Worm (Caenorhabditis elegans): ENCODE results near the gene H38K22.6.
A peak's percentile ranks its signal among the peaks of the same experiment; 100 is the strongest.

H38K22.6 gene

ce11 chrIII:4317065-4317752 is 3.0 kb upstream of the H38K22.6 start, which contains the start of gene tag-131 (continued):
- TF ChIP-seq lin-14 (GFP tag; optimal IDR thresholded peaks at IDR 0.05) (peak; percentile 61), pag-3 (tag; optimal IDR thresholded peaks at IDR 0.05; ENCODE audit: borderline replicate concordance, insufficient read depth) (no peak), ztf-4 (tag; optimal IDR thresholded peaks at IDR 0.05) (no peak), rnt-1 (tag; optimal IDR thresholded peaks at IDR 0.05) (peak; percentile 74), lin-35 (GFP tag; optimal IDR thresholded peaks at IDR 0.05) (peak; percentile 17 to 36), sup-37 (GFP tag; optimal IDR thresholded peaks at IDR 0.05) (no peak), efl-1 (optimal IDR thresholded peaks at IDR 0.05) (peak; percentile 48 to 57), efl-1 (GFP tag; optimal IDR thresholded peaks at IDR 0.05 in 1 of 2) (no peak)

- TF ChIP-seq vab-15 (tag; optimal IDR thresholded peaks at IDR 0.05) (no peak), nhr-84 (tag; optimal IDR thresholded peaks at IDR 0.05) (no peak), nhr-11 (tag; optimal IDR thresholded peaks at IDR 0.05) (no peak), unc-130 (tag; optimal IDR thresholded peaks at IDR 0.05) (no peak), unc-30 (tag; optimal IDR thresholded peaks at IDR 0.05) (no peak), ztf-11 (tag; optimal IDR thresholded peaks at IDR 0.05) (no peak), nhr-85 (tag) (no peak), nhr-20 (tag; optimal IDR thresholded peaks at IDR 0.05) (no peak), jun-1 (tag; optimal IDR thresholded peaks at IDR 0.05) (no peak), fkh-4 (tag; optimal IDR thresholded peaks at IDR 0.05; ENCODE audit: borderline replicate concordance) (no peak), lin-15B (tag; optimal IDR thresholded peaks at IDR 0.05) (no peak), swsn-7 (tag; optimal IDR thresholded peaks at IDR 0.05) (no peak), zag-1 (tag; optimal IDR thresholded peaks at IDR 0.05) (no peak)
Observed at ce11 chrIII:4321399-4321798, 1.2 kb downstream of the H38K22.6 start, which contains the start of gene H38K22.7. Gene H38K22.7, plus strand, starts transcription at chrIII:4321699.

ce11 chrIII:4323120-4323519 is 2.9 kb downstream of the H38K22.6 start:
- TF ChIP-seq snu-23 (GFP tag; optimal IDR thresholded peaks at IDR 0.05): peak; percentile 31
- TF ChIP-seq lin-35 (GFP tag; optimal IDR thresholded peaks at IDR 0.05): peak in 1 of 2 experiments; percentile 37
- TF ChIP-seq isw-1 (GFP tag; IDR thresholded peaks at IDR 0.05): no peak
- TF ChIP-seq lsy-2 (tag; optimal IDR thresholded peaks at IDR 0.05): peak; percentile 40 to 56
- TF ChIP-seq snpc-4 (tag; optimal IDR thresholded peaks at IDR 0.05): peak; percentile 8
- TF ChIP-seq ceh-82 (tag; optimal IDR thresholded peaks at IDR 0.05): peak; percentile 11 to 40 (median 37)
- peak; percentile 30 for TF ChIP-seq unc-86 (tag; optimal IDR thresholded peaks at IDR 0.05)
- TF ChIP-seq tbx-2 (tag; optimal IDR thresholded peaks at IDR 0.05): peak; percentile 55
- peak; percentile 48 for TF ChIP-seq mep-1 (tag; optimal IDR thresholded peaks at IDR 0.05)
- TF ChIP-seq unc-130 (tag; optimal IDR thresholded peaks at IDR 0.05): no peak
- peak; percentile 60 for TF ChIP-seq rnt-1 (tag; optimal IDR thresholded peaks at IDR 0.05)
- TF ChIP-seq lin-13 (GFP tag; optimal IDR thresholded peaks at IDR 0.05): no peak
- TF ChIP-seq nhr-19 (GFP tag; conservative IDR thresholded peaks at IDR 0.05): 0 out of 2 replicates have a peak, but pooled peaks have one; percentile 10
- peak; percentile 8 for TF ChIP-seq ceh-8 (GFP tag; optimal IDR thresholded peaks at IDR 0.05)
- no peak for TF ChIP-seq zag-1 (tag; optimal IDR thresholded peaks at IDR 0.05)
- TF ChIP-seq nhr-47 (tag; optimal IDR thresholded peaks at IDR 0.05): peak; percentile 34
- TF ChIP-seq fkh-8 (tag; optimal IDR thresholded peaks at IDR 0.05): peak; percentile 36
- TF ChIP-seq ztf-4 (tag; optimal IDR thresholded peaks at IDR 0.05): no peak
- TF ChIP-seq efl-1 (optimal IDR thresholded peaks at IDR 0.05): peak; percentile 50 to 55
- TF ChIP-seq efl-1 (GFP tag; optimal IDR thresholded peaks at IDR 0.05 in 1 of 2): peak; percentile 29 to 77
- peak; percentile 2 for TF ChIP-seq F16B12.6 (tag; optimal IDR thresholded peaks at IDR 0.05)
- TF ChIP-seq nhr-20 (tag; optimal IDR thresholded peaks at IDR 0.05): peak; percentile 13
- TF ChIP-seq blmp-1 (tag; optimal IDR thresholded peaks at IDR 0.05): no peak
- TF ChIP-seq lin-14 (GFP tag; optimal IDR thresholded peaks at IDR 0.05): peak; percentile 93
- TF ChIP-seq nhr-85 (tag): no peak
- TF ChIP-seq dsc-1 (tag; optimal IDR thresholded peaks at IDR 0.05): peak; percentile 61
- TF ChIP-seq nhr-11 (tag; optimal IDR thresholded peaks at IDR 0.05): no peak
- TF ChIP-seq tlp-1 (tag; optimal IDR thresholded peaks at IDR 0.05): no peak
- peak; percentile 13 for TF ChIP-seq skn-1 (tag; optimal IDR thresholded peaks at IDR 0.05)
- TF ChIP-seq pag-3 (tag; optimal IDR thresholded peaks at IDR 0.05; ENCODE audit: borderline replicate concordance, insufficient read depth): no peak
- peak; percentile 40 for TF ChIP-seq swsn-7 (tag; optimal IDR thresholded peaks at IDR 0.05)
- peak; percentile 11 for TF ChIP-seq xbp-1 (tag; optimal IDR thresholded peaks at IDR 0.05)
- TF ChIP-seq mdl-1 (tag; optimal IDR thresholded peaks at IDR 0.05): no peak
- peak in 2 of 3 experiments; percentile 5 to 37 for TF ChIP-seq dpl-1 (GFP tag; optimal IDR thresholded peaks at IDR 0.05)
- TF ChIP-seq nhr-71 (tag; optimal IDR thresholded peaks at IDR 0.05): peak; percentile 63

Data from whole organism, L1 larva.